Fruit fly (Drosophila melanogaster): ENCODE data around the gene rtp.

rtp gene

dm6 chr3R:5263311-5264250 lies 26.5 kb upstream of the rtp start (continued):
- TF ChIP-seq CG12942 (GFP tag; optimal IDR thresholded peaks at IDR 0.05) (peak; percentile 70), CG17359 (tag; optimal IDR thresholded peaks at IDR 0.05) (peak; percentile 85), CG14441 (GFP tag; IDR thresholded peaks at IDR 0.05) (peak; percentile 71), HmgD (GFP tag; optimal IDR thresholded peaks at IDR 0.05) (no peak), CG11456 (GFP tag; IDR thresholded peaks at IDR 0.05) (peak; percentile 84; the same call in 2 of the 3 replicates), CG12659 (GFP tag; optimal IDR thresholded peaks at IDR 0.05) (peak; percentile 94), gsb-n (tag; optimal IDR thresholded peaks at IDR 0.05) (peak; percentile 78), usp (GFP tag; optimal IDR thresholded peaks at IDR 0.05) (no peak), Deaf1 (tag; optimal IDR thresholded peaks at IDR 0.05) (peak; percentile 45), maf-S (GFP tag; optimal IDR thresholded peaks at IDR 0.05) (no peak), Ptx1 (GFP tag; IDR thresholded peaks at IDR 0.05) (peak; percentile 83), CG1792 (GFP tag; optimal IDR thresholded peaks at IDR 0.05) (no peak), CG14710 (tag; optimal IDR thresholded peaks at IDR 0.05) (peak; percentile 84), inv (GFP tag; IDR thresholded peaks at IDR 0.05; ENCODE audit: partially characterized antibody) (no peak), slbo (GFP tag; IDR thresholded peaks at IDR 0.05) (peak; percentile 76), Awh (GFP tag; IDR thresholded peaks at IDR 0.05) (peak; percentile 18; the same call in 1 of the 2 replicates), TFAM (GFP tag; optimal IDR thresholded peaks at IDR 0.05) (no peak), CG7786 (GFP tag; optimal IDR thresholded peaks at IDR 0.05) (peak; percentile 2), CG17385 (GFP tag; optimal IDR thresholded peaks at IDR 0.05) (peak; percentile 87), CG14667 (GFP tag; IDR thresholded peaks at IDR 0.05) (no peak; the same call in 1 of the 2 replicates), Sox100B (GFP tag; optimal IDR thresholded peaks at IDR 0.05) (peak; percentile 95), CG7987 (GFP tag; optimal IDR thresholded peaks at IDR 0.05) (peak; percentile 47), scrt (GFP tag; optimal IDR thresholded peaks at IDR 0.05) (peak; percentile 61), CG13894 (tag; optimal IDR thresholded peaks at IDR 0.05) (peak; percentile 25), CG8290 (GFP tag; optimal IDR thresholded peaks at IDR 0.05) (peak; percentile 16), CG8290 (tag; optimal IDR thresholded peaks at IDR 0.05) (peak in 1 of 2 experiments; percentile 61), Atf-2 (GFP tag; optimal IDR thresholded peaks at IDR 0.05) (no peak), CG12769 (tag; optimal IDR thresholded peaks at IDR 0.05) (peak; percentile 81), zen2 (GFP tag; IDR thresholded peaks at IDR 0.05; ENCODE audit: partially characterized antibody) (no peak), CG6791 (GFP tag; IDR thresholded peaks at IDR 0.05; ENCODE audit: partially characterized antibody) (no peak), CrebB (tag; optimal IDR thresholded peaks at IDR 0.05) (no peak), CG11398 (GFP tag; optimal IDR thresholded peaks at IDR 0.05) (no peak), CG42726 (GFP tag; IDR thresholded peaks at IDR 0.05; ENCODE audit: partially characterized antibody) (no peak), seq (GFP tag; IDR thresholded peaks at IDR 0.05) (peak; percentile 79), fu2 (GFP tag; optimal IDR thresholded peaks at IDR 0.05) (no peak), br (optimal IDR thresholded peaks at IDR 0.05) (no peak), abd-A (tag; optimal IDR thresholded peaks at IDR 0.05) (peak; percentile 84), CG12391 (tag; optimal IDR thresholded peaks at IDR 0.05) (peak; percentile 90), B-H1 (GFP tag; IDR thresholded peaks at IDR 0.05) (peak; percentile 51; the same call in 2 of the 3 replicates), vnd (GFP tag; IDR thresholded peaks at IDR 0.05; ENCODE audit: partially characterized antibody) (no peak), CG10654 (GFP tag; optimal IDR thresholded peaks at IDR 0.05) (peak; percentile 65), CG10959 (GFP tag; IDR thresholded peaks at IDR 0.05) (0 out of 2 replicates have a peak, but pooled peaks have one; percentile 32), CG6175 (GFP tag; IDR thresholded peaks at IDR 0.05) (no peak; the same call in 2 of the 3 replicates), CG4424 (GFP tag; optimal IDR thresholded peaks at IDR 0.05) (peak; percentile 87), CG12236 (GFP tag; optimal IDR thresholded peaks at IDR 0.05) (no peak), trh (GFP tag; optimal IDR thresholded peaks at IDR 0.05) (peak; percentile 20), Atf6 (GFP tag; IDR thresholded peaks at IDR 0.05) (peak; percentile 20), CG7357 (GFP tag; IDR thresholded peaks at IDR 0.05) (peak; percentile 73), wdn (GFP tag; IDR thresholded peaks at IDR 0.05) (peak; percentile 24; the same call in 1 of the 2 replicates)
